Fruit fly (Drosophila melanogaster): Measurements from ENCODE around the gene CG10657.

CG10657 gene

DNA sequence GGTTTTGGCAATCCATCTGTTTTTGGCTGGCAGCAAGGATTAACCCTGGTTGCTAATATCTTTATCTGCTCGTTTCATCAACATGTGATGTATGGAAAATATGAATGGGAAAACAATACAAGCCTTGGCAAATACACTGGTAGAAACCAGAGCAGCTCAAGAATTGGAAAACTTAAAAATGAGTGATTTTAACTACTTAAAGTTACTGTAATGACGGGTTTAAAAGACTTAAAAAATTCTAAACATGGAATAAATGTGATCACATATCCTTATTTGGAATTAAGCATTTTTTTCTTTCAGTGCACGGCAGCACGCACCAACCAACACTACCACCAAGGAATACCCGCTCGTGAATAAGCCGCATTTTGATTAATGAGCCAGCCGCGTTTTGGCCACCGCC lies 31.8 kb downstream of the CG10657 start:
- TF ChIP-seq lz (GFP tag; optimal IDR thresholded peaks at IDR 0.05) (no peak), dac (GFP tag; optimal IDR thresholded peaks at IDR 0.05) (no peak), fd59A (GFP tag; optimal IDR thresholded peaks at IDR 0.05) (no peak), OdsH (GFP tag; optimal IDR thresholded peaks at IDR 0.05) (no peak), spab (GFP tag; optimal IDR thresholded peaks at IDR 0.05) (no peak), CG6792 (GFP tag; optimal IDR thresholded peaks at IDR 0.05) (no peak), salr (GFP tag; optimal IDR thresholded peaks at IDR 0.05) (no peak), Eip75B (GFP tag; optimal IDR thresholded peaks at IDR 0.05) (no peak), vri (GFP tag; optimal IDR thresholded peaks at IDR 0.05) (no peak), Sox15 (GFP tag; optimal IDR thresholded peaks at IDR 0.05) (no peak), net (GFP tag; optimal IDR thresholded peaks at IDR 0.05) (no peak), Lpt (GFP tag; optimal IDR thresholded peaks at IDR 0.05) (no peak), topi (GFP tag; optimal IDR thresholded peaks at IDR 0.05) (peak; percentile 31), Eip78C (GFP tag) (peak; percentile 64), CG8319 (GFP tag; optimal IDR thresholded peaks at IDR 0.05) (no peak), CG11762 (GFP tag; optimal IDR thresholded peaks at IDR 0.05; ENCODE audit: insufficient read depth) (no peak), CG11294 (GFP tag; IDR thresholded peaks at IDR 0.05) (no peak), dsx (GFP tag; optimal IDR thresholded peaks at IDR 0.05; ENCODE audit: poor library complexity, severe bottlenecking) (no peak), cyc (GFP tag; optimal IDR thresholded peaks at IDR 0.05) (peak; percentile 47), svp (GFP tag) (no peak)

DNA sequence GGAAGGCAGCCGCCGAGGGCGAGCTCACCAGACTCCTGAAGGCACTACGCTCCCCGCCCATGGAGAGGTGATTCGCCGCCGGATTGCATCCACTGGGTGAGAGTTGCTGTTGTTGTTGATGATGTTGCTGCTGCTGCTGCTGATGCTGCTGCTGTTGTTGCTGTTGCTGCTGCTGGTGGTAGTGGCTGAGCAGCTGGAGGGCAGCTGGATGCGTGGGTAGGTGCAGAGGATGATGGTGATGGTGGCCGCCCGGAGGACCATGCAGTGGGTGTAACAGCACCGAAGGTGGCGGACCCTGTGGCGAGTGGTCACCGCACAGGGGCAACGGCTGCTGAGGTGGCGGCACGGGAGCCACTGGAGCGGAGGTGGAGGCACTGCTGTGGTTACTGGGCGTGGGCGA lies 33.4 kb downstream of the CG10657 start:
- TF ChIP-seq CG10669 (GFP tag; optimal IDR thresholded peaks at IDR 0.05) (no peak), CG3919 (GFP tag; optimal IDR thresholded peaks at IDR 0.05) (no peak), CG6792 (GFP tag; optimal IDR thresholded peaks at IDR 0.05) (no peak)

- TF ChIP-seq CG7368 (GFP tag; optimal IDR thresholded peaks at IDR 0.05) (no peak), Hr4 (GFP tag; optimal IDR thresholded peaks at IDR 0.05) (no peak), spab (GFP tag; optimal IDR thresholded peaks at IDR 0.05) (no peak), CG8119 (GFP tag; IDR thresholded peaks at IDR 0.05) (no peak), Sox14 (GFP tag; optimal IDR thresholded peaks at IDR 0.05) (no peak), pdm3 (GFP tag; optimal IDR thresholded peaks at IDR 0.05) (no peak), Met (GFP tag; optimal IDR thresholded peaks at IDR 0.05) (no peak), Hr38 (GFP tag; optimal IDR thresholded peaks at IDR 0.05) (no peak), CG1621 (tag; optimal IDR thresholded peaks at IDR 0.05) (no peak), Smox (GFP tag; optimal IDR thresholded peaks at IDR 0.05) (no peak)
Measured at dm6 chr3L:12461953-12462352, 35.1 kb downstream of the CG10657 start.

- peak; percentile 32 for TF ChIP-seq CG7368 (GFP tag; optimal IDR thresholded peaks at IDR 0.05)
- peak; percentile 62 for TF ChIP-seq Ets96B (tag; optimal IDR thresholded peaks at IDR 0.05)
- peak; percentile 70 for TF ChIP-seq Met (GFP tag; optimal IDR thresholded peaks at IDR 0.05)
- TF ChIP-seq acj6 (GFP tag; optimal IDR thresholded peaks at IDR 0.05): peak; percentile 71
- peak; percentile 55 for TF ChIP-seq fd59A (GFP tag; optimal IDR thresholded peaks at IDR 0.05)
- TF ChIP-seq salr (GFP tag; optimal IDR thresholded peaks at IDR 0.05): peak in 1 of 2 experiments; percentile 63
- peak; percentile 34 for TF ChIP-seq CG4318 (GFP tag; optimal IDR thresholded peaks at IDR 0.05)
- TF ChIP-seq lz (GFP tag; optimal IDR thresholded peaks at IDR 0.05): peak; percentile 40
- peak; percentile 66 for TF ChIP-seq dsx (GFP tag; optimal IDR thresholded peaks at IDR 0.05; ENCODE audit: poor library complexity, severe bottlenecking)
- TF ChIP-seq CG31627 (GFP tag; optimal IDR thresholded peaks at IDR 0.05): peak; percentile 41
- peak; percentile 31 for TF ChIP-seq fkh (GFP tag; optimal IDR thresholded peaks at IDR 0.05)
- peak; percentile 26 for TF ChIP-seq CG11902 (GFP tag; optimal IDR thresholded peaks at IDR 0.05)
- peak; percentile 71 for TF ChIP-seq CG32006 (GFP tag; optimal IDR thresholded peaks at IDR 0.05)
- TF ChIP-seq CG15336 (GFP tag; IDR thresholded peaks at IDR 0.05): peak; percentile 40; the same call in 1 of the 2 replicates
- TF ChIP-seq CG34406 (GFP tag; optimal IDR thresholded peaks at IDR 0.05): peak; percentile 66
- peak; percentile 79 for TF ChIP-seq CG3919 (GFP tag; optimal IDR thresholded peaks at IDR 0.05)
- TF ChIP-seq cyc (GFP tag; optimal IDR thresholded peaks at IDR 0.05): peak; percentile 47
- TF ChIP-seq Smox (GFP tag; optimal IDR thresholded peaks at IDR 0.05): peak; percentile 60
- TF ChIP-seq achi (GFP tag; optimal IDR thresholded peaks at IDR 0.05): peak; percentile 69
- TF ChIP-seq CG16779 (tag; optimal IDR thresholded peaks at IDR 0.05): no peak
- peak; percentile 20 for TF ChIP-seq CG6276 (GFP tag; optimal IDR thresholded peaks at IDR 0.05)
- TF ChIP-seq OdsH (GFP tag; optimal IDR thresholded peaks at IDR 0.05): peak; percentile 63
- peak; percentile 51 for TF ChIP-seq spab (GFP tag; optimal IDR thresholded peaks at IDR 0.05)
- TF ChIP-seq Lpt (GFP tag; optimal IDR thresholded peaks at IDR 0.05): peak; percentile 55
- TF ChIP-seq Hr4 (GFP tag; optimal IDR thresholded peaks at IDR 0.05): peak; percentile 49
- peak; percentile 36 for TF ChIP-seq CG9139 (GFP tag; optimal IDR thresholded peaks at IDR 0.05)
- TF ChIP-seq Sox14 (GFP tag; optimal IDR thresholded peaks at IDR 0.05): peak; percentile 50
- TF ChIP-seq Sox15 (GFP tag; optimal IDR thresholded peaks at IDR 0.05): peak; percentile 26
Measured at dm6 chr3L:12456916-12457662, 39.9 kb downstream of the CG10657 start.
